Worm (Caenorhabditis elegans): ENCODE measurements around the gene M106.2.
A peak's percentile ranks its signal among the peaks of the same experiment; 100 is the strongest.

M106.2 gene

DNA sequence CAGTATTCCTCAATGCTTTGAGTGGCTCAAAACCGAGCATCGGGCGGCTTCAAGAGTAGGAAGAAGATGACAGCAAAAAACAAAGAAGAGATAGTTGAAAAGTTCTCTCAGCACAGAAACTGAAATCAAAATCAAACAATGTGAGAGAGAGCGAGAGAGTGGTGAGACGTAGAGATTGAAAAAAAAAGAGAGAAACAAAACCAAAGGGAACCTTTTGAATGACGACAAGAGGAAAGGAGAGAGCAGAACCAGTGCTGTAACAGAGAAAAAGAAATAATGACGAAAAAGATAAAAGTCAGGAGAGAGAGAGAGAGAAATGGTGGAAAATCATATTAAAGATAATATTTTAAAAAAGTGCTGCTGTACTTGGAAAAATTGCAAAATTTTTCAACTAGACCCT lies 17.4 kb upstream of the M106.2 start:
- TF ChIP-seq hlh-8 (tag; optimal IDR thresholded peaks at IDR 0.05) = no peak
- peak; percentile 59 for TF ChIP-seq ceh-18 (tag; optimal IDR thresholded peaks at IDR 0.05)

- peak; percentile 2 for TF ChIP-seq nfya-1 (tag; optimal IDR thresholded peaks at IDR 0.05)
- no peak for TF ChIP-seq ceh-18 (tag; optimal IDR thresholded peaks at IDR 0.05)
Observed at ce11 chrII:10862749-10863656, 13.2 kb upstream of the M106.2 start.

ce11 chrII:10861723-10862486 lies 12.1 kb upstream of the M106.2 start:
- no peak for TF ChIP-seq unc-55 (GFP tag; optimal IDR thresholded peaks at IDR 0.05)
- TF ChIP-seq elt-2 (tag; optimal IDR thresholded peaks at IDR 0.05) = peak; percentile 60

DNA sequence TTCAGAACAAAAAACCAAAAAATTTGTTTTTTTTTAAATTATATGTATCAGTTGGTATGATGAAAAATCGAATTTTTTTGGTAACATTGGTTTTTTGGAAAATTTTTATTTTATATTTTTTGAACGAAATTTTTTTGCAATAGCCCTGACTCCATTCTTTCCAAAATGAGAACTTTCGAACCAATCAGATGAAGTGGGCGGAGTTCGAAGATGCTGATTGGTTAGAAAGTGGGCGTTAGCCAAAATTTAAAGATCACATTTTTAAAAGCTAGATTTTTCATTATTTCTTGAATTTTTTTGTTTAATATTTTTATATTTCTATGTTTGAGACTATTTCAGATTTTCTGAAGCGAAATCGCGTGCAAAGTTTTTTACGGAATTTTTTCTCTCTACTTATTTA lies 11.5 kb upstream of the M106.2 start:
- TF ChIP-seq lin-11 (tag; optimal IDR thresholded peaks at IDR 0.05) (no peak), nfya-1 (tag; optimal IDR thresholded peaks at IDR 0.05) (peak; percentile 98)

ce11 chrII:10860840-10861239 lies 11.0 kb upstream of the M106.2 start, which contains the start of gene M106.3:
Gene M106.3 (minus strand): TSS chrII:10860909.
- TF ChIP-seq elt-2 (tag; optimal IDR thresholded peaks at IDR 0.05) (peak; percentile 15), lim-6 (tag; optimal IDR thresholded peaks at IDR 0.05) (no peak), odd-2 (tag; optimal IDR thresholded peaks at IDR 0.05) (no peak), pha-2 (tag; optimal IDR thresholded peaks at IDR 0.05) (no peak), fkh-10 (GFP tag; optimal IDR thresholded peaks at IDR 0.05) (no peak), K09A11.1 (tag; optimal IDR thresholded peaks at IDR 0.05; ENCODE audit: insufficient read depth) (no peak)

DNA sequence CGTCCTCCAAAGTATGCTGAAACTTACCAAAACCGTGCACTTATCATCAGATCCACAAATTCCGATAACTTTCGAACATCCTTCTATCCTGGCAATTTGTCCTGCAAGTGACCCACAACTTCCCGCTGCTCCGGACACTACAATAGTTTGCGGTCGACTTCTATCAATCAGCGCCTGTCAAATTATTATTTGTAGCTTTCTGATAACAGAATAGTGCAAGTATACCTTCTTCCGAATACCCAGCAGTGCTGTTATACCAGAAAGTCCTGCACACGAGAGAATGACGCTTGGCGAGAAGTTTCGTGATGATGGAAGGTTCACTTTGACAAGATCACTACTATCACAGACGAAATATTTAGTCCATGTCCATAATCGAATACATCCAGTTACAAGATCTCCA lies 9.6 kb upstream of the M106.2 start:
- TF ChIP-seq F13H6.1 (tag; optimal IDR thresholded peaks at IDR 0.05) = no peak
- no peak for TF ChIP-seq fkh-6 (tag; optimal IDR thresholded peaks at IDR 0.05)
- TF ChIP-seq eyg-1 (tag; optimal IDR thresholded peaks at IDR 0.05) = no peak

ce11 chrII:10857077-10857476 lies 7.3 kb upstream of the M106.2 start, which contains the start of gene M106.7:
Gene M106.7 (minus strand): TSS chrII:10857177.
- no peak for TF ChIP-seq ceh-22 (tag; optimal IDR thresholded peaks at IDR 0.05)
- TF ChIP-seq pat-9 (tag; optimal IDR thresholded peaks at IDR 0.05) = no peak
- TF ChIP-seq npax-4 (tag; optimal IDR thresholded peaks at IDR 0.05) = no peak
- TF ChIP-seq unc-86 (tag; optimal IDR thresholded peaks at IDR 0.05) = no peak
- TF ChIP-seq pha-4 (tag; optimal IDR thresholded peaks at IDR 0.05) = no peak
- no peak for TF ChIP-seq K02D7.2 (tag; optimal IDR thresholded peaks at IDR 0.05)
- TF ChIP-seq rnt-1 (tag; optimal IDR thresholded peaks at IDR 0.05) = no peak
- TF ChIP-seq ceh-2 (tag; optimal IDR thresholded peaks at IDR 0.05) = no peak
- TF ChIP-seq unc-3 (GFP tag; conservative IDR thresholded peaks at IDR 0.05) = no peak
- TF ChIP-seq unc-3 (tag; optimal IDR thresholded peaks at IDR 0.05) = no peak
- TF ChIP-seq syd-9 (tag; optimal IDR thresholded peaks at IDR 0.05) = no peak
- no peak for TF ChIP-seq sox-2 (GFP tag; IDR thresholded peaks at IDR 0.05)
- TF ChIP-seq nhr-232 (tag; optimal IDR thresholded peaks at IDR 0.05) = no peak
- TF ChIP-seq eyg-1 (tag; optimal IDR thresholded peaks at IDR 0.05) = no peak
- no peak for TF ChIP-seq pha-2 (tag; optimal IDR thresholded peaks at IDR 0.05)
- no peak for TF ChIP-seq F13H6.1 (tag; optimal IDR thresholded peaks at IDR 0.05)
- no peak for TF ChIP-seq hlh-8 (tag; optimal IDR thresholded peaks at IDR 0.05)
- TF ChIP-seq dve-1 (tag; optimal IDR thresholded peaks at IDR 0.05) = no peak
- no peak for TF ChIP-seq lim-6 (tag; optimal IDR thresholded peaks at IDR 0.05)
- no peak for TF ChIP-seq ceh-30 (tag; optimal IDR thresholded peaks at IDR 0.05)
- TF ChIP-seq ceh-45 (GFP tag; IDR thresholded peaks at IDR 0.05) = no peak
